Fruit fly (Drosophila melanogaster): Measurements from ENCODE around the gene CG6865.

The CG6865 gene

dm6 chr3L:18870027-18870426 lies 6.6 kb downstream of the CG6865 start, which contains the start of gene Blos3 (continued):
- TF ChIP-seq Hsf (GFP tag; optimal IDR thresholded peaks at IDR 0.05) = peak; percentile 50
- peak; percentile 34 for TF ChIP-seq CG14710 (tag; optimal IDR thresholded peaks at IDR 0.05)
- TF ChIP-seq CG11560 (tag; IDR thresholded peaks at IDR 0.05) = no peak
- peak; percentile 20 for TF ChIP-seq CG10654 (GFP tag; optimal IDR thresholded peaks at IDR 0.05)
- TF ChIP-seq CG18262 (tag; optimal IDR thresholded peaks at IDR 0.05) = peak; percentile 37
- no peak for TF ChIP-seq CG10147 (GFP tag; optimal IDR thresholded peaks at IDR 0.05)
- no peak for TF ChIP-seq dati (GFP tag; IDR thresholded peaks at IDR 0.05)
- peak; percentile 27 for TF ChIP-seq Myb (GFP tag; optimal IDR thresholded peaks at IDR 0.05)
- no peak for TF ChIP-seq tap (tag; optimal IDR thresholded peaks at IDR 0.05)
- peak; percentile 4 for TF ChIP-seq p53 (GFP tag; optimal IDR thresholded peaks at IDR 0.05)
- TF ChIP-seq CG13287 (GFP tag; IDR thresholded peaks at IDR 0.05; ENCODE audit: partially characterized antibody) = peak; percentile 33; the same call in 1 of the 2 replicates
- no peak for TF ChIP-seq cg (GFP tag; optimal IDR thresholded peaks at IDR 0.05)
- peak; percentile 7 to 13 for TF ChIP-seq chif (GFP tag; optimal IDR thresholded peaks at IDR 0.05)
- peak; percentile 20; the same call in 1 of the 3 replicates for TF ChIP-seq Aef1 (GFP tag; IDR thresholded peaks at IDR 0.05)
- no peak for TF ChIP-seq gcm (GFP tag; optimal IDR thresholded peaks at IDR 0.05)
- peak; percentile 35 for TF ChIP-seq HLH3B (GFP tag; IDR thresholded peaks at IDR 0.05)
- TF ChIP-seq CG10979 (tag; optimal IDR thresholded peaks at IDR 0.05) = peak; percentile 51
- peak; percentile 35; the same call in 1 of the 2 replicates for TF ChIP-seq Ada2b (GFP tag; IDR thresholded peaks at IDR 0.05)
- peak; percentile 58 for TF ChIP-seq CG17359 (tag; optimal IDR thresholded peaks at IDR 0.05)
- TF ChIP-seq Lhr (GFP tag; optimal IDR thresholded peaks at IDR 0.05) = no peak
- peak; percentile 22 for TF ChIP-seq pzg (GFP tag; optimal IDR thresholded peaks at IDR 0.05)
- TF ChIP-seq CG3838 (GFP tag; optimal IDR thresholded peaks at IDR 0.05) = peak; percentile 16
- TF ChIP-seq CG4707 (GFP tag; optimal IDR thresholded peaks at IDR 0.05) = no peak
- TF ChIP-seq pum (GFP tag; optimal IDR thresholded peaks at IDR 0.05) = peak; percentile 60
- TF ChIP-seq fd96Cb (tag; optimal IDR thresholded peaks at IDR 0.05) = peak; percentile 36
- TF ChIP-seq ase (GFP tag; IDR thresholded peaks at IDR 0.05) = no peak
- TF ChIP-seq cato (GFP tag; optimal IDR thresholded peaks at IDR 0.05; ENCODE audit: borderline replicate concordance) = peak; percentile 2
- TF ChIP-seq CG18764 (GFP tag; optimal IDR thresholded peaks at IDR 0.05) = peak; percentile 19
- peak; percentile 67 for TF ChIP-seq row (GFP tag; IDR thresholded peaks at IDR 0.05)
- no peak; the same call in 1 of the 2 replicates for TF ChIP-seq CG7372 (GFP tag; IDR thresholded peaks at IDR 0.05)
- TF ChIP-seq Ssrp (tag; optimal IDR thresholded peaks at IDR 0.05) = peak; percentile 39
- peak; percentile 10 for TF ChIP-seq vfl (GFP tag; optimal IDR thresholded peaks at IDR 0.05)
- peak; percentile 15 for TF ChIP-seq Asciz (GFP tag; optimal IDR thresholded peaks at IDR 0.05)
- peak; percentile 57 for TF ChIP-seq ATbp (GFP tag; optimal IDR thresholded peaks at IDR 0.05)
- peak; percentile 25 for TF ChIP-seq Abd-B (GFP tag; optimal IDR thresholded peaks at IDR 0.05)
- no peak for TF ChIP-seq CG8290 (GFP tag; optimal IDR thresholded peaks at IDR 0.05)
- TF ChIP-seq CG8290 (tag; optimal IDR thresholded peaks at IDR 0.05) = no peak
- peak; percentile 20 for TF ChIP-seq CG11723 (GFP tag; optimal IDR thresholded peaks at IDR 0.05)
- peak; percentile 3 for TF ChIP-seq Dek (tag; optimal IDR thresholded peaks at IDR 0.05)
- peak; percentile 7 for TF ChIP-seq CHES-1-like (GFP tag; optimal IDR thresholded peaks at IDR 0.05)
- TF ChIP-seq CG4854 (GFP tag; optimal IDR thresholded peaks at IDR 0.05) = peak; percentile 52
- peak; percentile 14 for TF ChIP-seq Ets97D (GFP tag; optimal IDR thresholded peaks at IDR 0.05)
- TF ChIP-seq CG33213 (GFP tag; optimal IDR thresholded peaks at IDR 0.05) = peak; percentile 57
- no peak for TF ChIP-seq CG9797 (GFP tag; optimal IDR thresholded peaks at IDR 0.05)
- no peak for TF ChIP-seq ato (GFP tag; IDR thresholded peaks at IDR 0.05; ENCODE audit: partially characterized antibody)
- TF ChIP-seq NfI (GFP tag; optimal IDR thresholded peaks at IDR 0.05) = peak; percentile 55
- peak; percentile 54 for TF ChIP-seq CG2712 (tag; optimal IDR thresholded peaks at IDR 0.05)
- TF ChIP-seq yki (optimal IDR thresholded peaks at IDR 0.05) = no peak
- TF ChIP-seq CG9876 (GFP tag; optimal IDR thresholded peaks at IDR 0.05) = no peak
- peak; percentile 51 for TF ChIP-seq CG1647 (GFP tag; optimal IDR thresholded peaks at IDR 0.05)
- TF ChIP-seq CG7987 (GFP tag; optimal IDR thresholded peaks at IDR 0.05) = peak; percentile 46
